Fruit fly (Drosophila melanogaster) whole organism, prepupa: ENCODE measurements around the gene CG5909.

Experiments
- Blimp-1 ChIP-seq: fragments of 200-800 bp; sonication (Bioruptor generic); optimal IDR thresholded peaks from 3 replicates; lab custom pipeline; 2017; ENCODE audit warnings: missing biosample characterization, missing genetic modification characterization, mild to moderate bottlenecking, moderate library complexity, missing genetic modification reagents
- CG10631 ChIP-seq: fragments of 200-800 bp; sonication (Bioruptor generic); optimal IDR thresholded peaks from 2 replicates; lab custom pipeline; 2016; ENCODE audit warnings: missing biosample characterization, missing genetic modification characterization
- CG10669 ChIP-seq: fragments of 200-800 bp; sonication (Bioruptor generic); optimal IDR thresholded peaks from 3 replicates; lab custom pipeline; 2018; ENCODE audit warnings: missing biosample characterization, mild to moderate bottlenecking, missing genetic modification characterization, moderate library complexity
- CG11294 ChIP-seq: fragments of 200-800 bp; sonication (Bioruptor generic); IDR thresholded peaks from 2 replicates; pipeline ENCODE4 v1.3.6; 2022; ENCODE audit warnings: missing biosample characterization, missing genetic modification characterization
- CG11762 ChIP-seq: fragments of 200-800 bp; sonication (Bioruptor generic); optimal IDR thresholded peaks from 3 replicates; lab custom pipeline; 2016; ENCODE audit warnings: missing biosample characterization, missing genetic modification characterization; ENCODE audit not compliant: insufficient read depth
- CG11902 ChIP-seq: fragments of 200-800 bp; sonication (Bioruptor generic); optimal IDR thresholded peaks from 3 replicates; lab custom pipeline; 2016; ENCODE audit warnings: missing biosample characterization, missing genetic modification characterization
- CG15336 ChIP-seq: fragments of 200-800 bp; sonication (Bioruptor generic); IDR thresholded peaks from 2 replicates; pipeline ENCODE4 v1.3.6; 2022; ENCODE audit warnings: missing biosample characterization, missing genetic modification characterization
- CG1621 ChIP-seq: fragments of 200-800 bp; sonication (Bioruptor generic); optimal IDR thresholded peaks from 3 replicates; lab custom pipeline; 2018; ENCODE audit warnings: missing biosample characterization, mild to moderate bottlenecking, missing genetic modification characterization
- CG3032 ChIP-seq: fragments of 200-800 bp; optimal IDR thresholded peaks from 2 replicates; lab custom pipeline; 2019; ENCODE audit warnings: missing biosample characterization, mild to moderate bottlenecking, missing genetic modification characterization, moderate library complexity
- CG31627 ChIP-seq: fragments of 200-800 bp; sonication (Bioruptor generic); optimal IDR thresholded peaks from 3 replicates; lab custom pipeline; 2016; ENCODE audit warnings: missing biosample characterization, missing genetic modification characterization
- CG32006 ChIP-seq: fragments of 200-800 bp; sonication (Bioruptor generic); optimal IDR thresholded peaks from 3 replicates; lab custom pipeline; 2017; ENCODE audit warnings: missing biosample characterization, mild to moderate bottlenecking, missing genetic modification characterization
- CG34406 ChIP-seq: fragments of 200-800 bp; sonication (Bioruptor generic); optimal IDR thresholded peaks from 3 replicates; lab custom pipeline; 2016; ENCODE audit warnings: missing biosample characterization, missing genetic modification characterization
- CG4318 ChIP-seq: fragments of 200-800 bp; sonication (Bioruptor generic); optimal IDR thresholded peaks from 3 replicates; lab custom pipeline; 2017; ENCODE audit warnings: missing biosample characterization, mild to moderate bottlenecking, missing genetic modification characterization
- CG6163 ChIP-seq: fragments of 200-800 bp; sonication (Bioruptor generic); IDR thresholded peaks from 3 replicates; pipeline ENCODE4 v1.3.6; 2022; ENCODE audit warnings: missing biosample characterization, missing genetic modification characterization
- CG6276 ChIP-seq: fragments of 200-800 bp; sonication (Bioruptor generic); optimal IDR thresholded peaks from 2 replicates; lab custom pipeline; 2017; ENCODE audit warnings: missing biosample characterization, mild to moderate bottlenecking, missing genetic modification characterization
- CG6792 ChIP-seq: fragments of 200-800 bp; sonication (Bioruptor generic); optimal IDR thresholded peaks from 3 replicates; lab custom pipeline; 2016; ENCODE audit warnings: missing biosample characterization, missing genetic modification characterization
- CG6808 ChIP-seq: fragments of 200-800 bp; sonication (Bioruptor generic); optimal IDR thresholded peaks from 3 replicates; lab custom pipeline; 2017; ENCODE audit warnings: missing biosample characterization, missing genetic modification characterization, mild to moderate bottlenecking, moderate library complexity, missing genetic modification reagents
- CG6854 ChIP-seq: fragments of 200-800 bp; sonication (Bioruptor generic); optimal IDR thresholded peaks from 2 replicates; lab custom pipeline; 2017; ENCODE audit warnings: missing biosample characterization, mild to moderate bottlenecking, missing genetic modification characterization
- CG7368 ChIP-seq: fragments of 200-800 bp; sonication (Bioruptor generic); optimal IDR thresholded peaks from 3 replicates; lab custom pipeline; 2016; ENCODE audit warnings: missing biosample characterization, missing genetic modification characterization
- CG8119 ChIP-seq: fragments of 200-800 bp; sonication (Bioruptor generic); IDR thresholded peaks from 3 replicates; pipeline ENCODE4 v1.3.6; 2022; ENCODE audit warnings: missing biosample characterization, missing genetic modification characterization
- CG8319 ChIP-seq: fragments of 200-800 bp; sonication (Bioruptor generic); optimal IDR thresholded peaks from 3 replicates; lab custom pipeline; 2016; ENCODE audit warnings: missing biosample characterization, missing genetic modification characterization
- CG8632 ChIP-seq: fragments of 200-800 bp; sonication (Bioruptor generic); optimal IDR thresholded peaks from 3 replicates; lab custom pipeline; 2016; ENCODE audit warnings: missing biosample characterization, missing genetic modification characterization
- CG9139 ChIP-seq: fragments of 200-800 bp; sonication (Bioruptor generic); optimal IDR thresholded peaks from 3 replicates; lab custom pipeline; 2017; ENCODE audit warnings: missing biosample characterization, mild to moderate bottlenecking, missing genetic modification characterization
- Eip75B ChIP-seq: fragments of 200-800 bp; sonication (Bioruptor generic); optimal IDR thresholded peaks from 3 replicates; lab custom pipeline; 2016; ENCODE audit warnings: missing biosample characterization, missing genetic modification characterization
- Eip93F ChIP-seq: fragments of 200-800 bp; sonication (Bioruptor generic); optimal IDR thresholded peaks from 2 replicates; lab custom pipeline; 2016; ENCODE audit warnings: missing biosample characterization, mild to moderate bottlenecking, missing genetic modification characterization
- Ets21C ChIP-seq: fragments of 200-800 bp; sonication (Bioruptor generic); optimal IDR thresholded peaks from 3 replicates; lab custom pipeline; 2016; ENCODE audit warnings: missing biosample characterization, missing genetic modification characterization
- Ets96B ChIP-seq: fragments of 200-800 bp; optimal IDR thresholded peaks from 2 replicates; lab custom pipeline; 2019; ENCODE audit warnings: missing biosample characterization, mild to moderate bottlenecking, missing genetic modification characterization, moderate library complexity
- Gug ChIP-seq: fragments of 200-800 bp; sonication (Bioruptor generic); IDR thresholded peaks from 2 replicates; pipeline ENCODE4 v1.3.6; 2022; ENCODE audit warnings: missing biosample characterization, missing genetic modification characterization
- Hr38 ChIP-seq: sonication (Bioruptor generic); optimal IDR thresholded peaks from 2 replicates; lab custom pipeline; 2016; ENCODE audit warnings: missing biosample characterization, missing genetic modification characterization
- Hr39 ChIP-seq: fragments of 200-800 bp; sonication (Bioruptor generic); optimal IDR thresholded peaks from 2 replicates; lab custom pipeline; 2016; ENCODE audit warnings: missing biosample characterization, missing genetic modification characterization
- Met ChIP-seq: fragments of 200-800 bp; sonication (Bioruptor generic); optimal IDR thresholded peaks from 3 replicates; lab custom pipeline; 2016; ENCODE audit warnings: missing biosample characterization, missing genetic modification characterization
- OdsH ChIP-seq: fragments of 200-800 bp; sonication (Bioruptor generic); optimal IDR thresholded peaks from 3 replicates; lab custom pipeline; 2016; ENCODE audit warnings: missing biosample characterization, missing genetic modification characterization
- Smox ChIP-seq: fragments of 200-800 bp; sonication (Bioruptor generic); optimal IDR thresholded peaks from 3 replicates; lab custom pipeline; 2016; ENCODE audit warnings: missing biosample characterization, missing genetic modification characterization
- Sox102F ChIP-seq: fragments of 200-800 bp; sonication (Bioruptor generic); optimal IDR thresholded peaks from 2 replicates; lab custom pipeline; 2016; ENCODE audit warnings: missing biosample characterization, mild to moderate bottlenecking, missing genetic modification characterization
- Sox14 ChIP-seq: fragments of 200-800 bp; sonication (Bioruptor generic); optimal IDR thresholded peaks from 3 replicates; lab custom pipeline; 2016; ENCODE audit warnings: missing biosample characterization, missing genetic modification characterization
- Sox15 ChIP-seq: fragments of 200-800 bp; sonication (Bioruptor generic); optimal IDR thresholded peaks from 3 replicates; lab custom pipeline; 2016; ENCODE audit warnings: missing biosample characterization, missing genetic modification characterization
- achi ChIP-seq: fragments of 200-800 bp; sonication (Bioruptor generic); optimal IDR thresholded peaks from 3 replicates; lab custom pipeline; 2016; ENCODE audit warnings: missing biosample characterization, missing genetic modification characterization
- dac ChIP-seq: fragments of 200-800 bp; sonication (Bioruptor generic); optimal IDR thresholded peaks from 2 replicates; lab custom pipeline; 2017; ENCODE audit warnings: missing biosample characterization, mild to moderate bottlenecking, missing genetic modification characterization
- dsx ChIP-seq: fragments of 200-800 bp; optimal IDR thresholded peaks from 3 replicates; lab custom pipeline; 2019; ENCODE audit warnings: missing biosample characterization, mild to moderate bottlenecking, missing genetic modification characterization, moderate library complexity; ENCODE audit not compliant: poor library complexity, severe bottlenecking
- eg ChIP-seq: fragments of 200-800 bp; sonication (Bioruptor generic); IDR thresholded peaks from 3 replicates; pipeline ENCODE4 v1.3.6; 2022; ENCODE audit warnings: missing biosample characterization, missing genetic modification characterization
- esn ChIP-seq: fragments of 200-800 bp; sonication (Bioruptor generic); optimal IDR thresholded peaks from 2 replicates; lab custom pipeline; 2016; ENCODE audit warnings: missing biosample characterization, mild to moderate bottlenecking, missing genetic modification characterization, moderate library complexity
- fd59A ChIP-seq: fragments of 200-800 bp; sonication (Bioruptor generic); optimal IDR thresholded peaks from 2 replicates; lab custom pipeline; 2017; ENCODE audit warnings: missing biosample characterization, mild to moderate bottlenecking, missing genetic modification characterization, missing genetic modification reagents
- fkh ChIP-seq: fragments of 200-800 bp; sonication (Bioruptor generic); optimal IDR thresholded peaks from 3 replicates; lab custom pipeline; 2017; ENCODE audit warnings: missing biosample characterization, mild to moderate bottlenecking, missing genetic modification characterization, moderate library complexity
- lz ChIP-seq: fragments of 200-800 bp; sonication (Bioruptor generic); optimal IDR thresholded peaks from 3 replicates; lab custom pipeline; 2016; ENCODE audit warnings: missing biosample characterization, missing genetic modification characterization
- net ChIP-seq: fragments of 200-800 bp; sonication (Bioruptor generic); optimal IDR thresholded peaks from 3 replicates; lab custom pipeline; 2016; ENCODE audit warnings: missing biosample characterization, missing genetic modification characterization
- salr ChIP-seq, 2 experiments: fragments of 200-800 bp; sonication (Bioruptor generic); optimal IDR thresholded peaks; 3 replicates each; lab custom pipeline; 2016 to 2018; ENCODE audit warnings: missing biosample characterization in 2 of 2, missing genetic modification characterization in 2 of 2, mild to moderate bottlenecking in 1 of 2
- topi ChIP-seq: fragments of 200-800 bp; sonication (Bioruptor generic); optimal IDR thresholded peaks from 3 replicates; lab custom pipeline; 2016; ENCODE audit warnings: missing biosample characterization, missing genetic modification characterization
- vri ChIP-seq: fragments of 200-800 bp; sonication (Bioruptor generic); optimal IDR thresholded peaks from 3 replicates; lab custom pipeline; 2016; ENCODE audit warnings: missing biosample characterization, mild to moderate bottlenecking, missing genetic modification characterization

Gene CG5909

DNA sequence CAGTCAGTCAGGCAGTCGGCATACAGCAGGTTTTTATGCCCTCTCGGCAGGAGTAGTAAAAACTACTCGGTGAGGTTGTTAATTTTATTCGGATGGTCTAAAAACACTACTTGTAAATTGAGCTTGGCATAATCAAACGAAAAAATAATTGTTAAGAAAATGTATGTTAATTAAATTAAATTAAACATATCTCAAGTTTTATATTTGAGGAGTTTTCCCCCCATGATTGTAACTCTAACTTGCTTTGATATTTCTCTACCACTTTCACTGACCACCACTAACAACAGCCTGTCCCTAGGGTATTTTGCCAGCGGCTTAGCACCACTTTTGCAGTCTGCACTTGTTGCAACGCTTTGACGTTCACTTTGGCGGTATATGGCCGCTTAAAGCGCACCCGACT, 14.8 kb downstream of the CG5909 start (continued):
- TF ChIP-seq OdsH = peak; percentile 25
- TF ChIP-seq Smox (GFP tag; lab: Kevin White, UChicago) = peak; percentile 36
- no peak for TF ChIP-seq net
- peak; percentile 24 for TF ChIP-seq CG6792
- TF ChIP-seq CG9139 = no peak
- TF ChIP-seq CG31627 (GFP tag; lab: Kevin White, UChicago) = peak; percentile 12
- peak; percentile 49 for TF ChIP-seq CG3032 (tag; lab: Kevin White, UChicago)
- TF ChIP-seq CG6276 = peak; percentile 10
- TF ChIP-seq CG32006 (GFP tag; lab: Kevin White, UChicago) = peak; percentile 66
- TF ChIP-seq achi = peak; percentile 68
- peak; percentile 42 for TF ChIP-seq esn
- peak; percentile 57 for TF ChIP-seq fd59A (GFP tag; lab: Kevin White, UChicago)
- peak; percentile 0 for TF ChIP-seq Sox14 (GFP tag; lab: Kevin White, UChicago)
- no peak for TF ChIP-seq CG6854 (GFP tag; lab: Kevin White, UChicago)
- TF ChIP-seq Eip93F = no peak
- peak; percentile 19 for TF ChIP-seq CG8632 (GFP tag; lab: Kevin White, UChicago)
- no peak for TF ChIP-seq dsx (GFP tag; lab: Kevin White, UChicago)
- peak; percentile 62 for TF ChIP-seq CG6808
- peak; percentile 46 for TF ChIP-seq CG10669 (GFP tag; lab: Kevin White, UChicago)
- TF ChIP-seq Gug (GFP tag; lab: Robert Waterston, UW) = no peak
- no peak for TF ChIP-seq lz (GFP tag; lab: Kevin White, UChicago)
- TF ChIP-seq, all 60 proteins: peak for 39

DNA sequence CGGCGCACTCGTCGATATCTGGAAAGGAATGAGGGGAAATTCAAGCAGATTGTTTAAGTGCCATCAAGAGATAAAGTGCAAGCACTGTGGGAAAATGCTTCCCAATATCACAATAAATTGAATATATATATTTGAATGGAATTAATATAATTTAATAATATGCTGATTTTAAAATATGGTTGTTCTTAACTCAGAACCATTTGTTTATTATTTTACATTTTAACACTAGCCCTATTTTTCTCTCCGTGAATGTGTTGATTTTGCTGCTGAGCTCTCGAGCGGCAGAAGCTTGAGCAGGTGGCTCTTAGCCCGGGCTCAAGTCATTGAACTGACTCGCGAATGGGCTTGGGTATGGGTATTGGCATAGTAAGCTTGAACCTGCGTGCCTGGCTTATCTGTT, 16.6 kb downstream of the CG5909 start:
- TF ChIP-seq CG10669 (GFP tag; lab: Kevin White, UChicago) = peak; percentile 29
- peak; percentile 35 for TF ChIP-seq fd59A (GFP tag; lab: Kevin White, UChicago)
- TF ChIP-seq achi = peak; percentile 51
- no peak for TF ChIP-seq dac (GFP tag; lab: Kevin White, UChicago)
- TF ChIP-seq vri (GFP tag; lab: Kevin White, UChicago) = peak; percentile 7
- TF ChIP-seq Sox15 = no peak
- no peak for TF ChIP-seq Smox (GFP tag; lab: Kevin White, UChicago)
- no peak for TF ChIP-seq eg (GFP tag; lab: Robert Waterston, UW)
- TF ChIP-seq CG34406 (GFP tag; lab: Kevin White, UChicago) = peak; percentile 42
- no peak for TF ChIP-seq CG6163 (GFP tag; lab: Robert Waterston, UW)
- peak; percentile 2 for TF ChIP-seq topi (GFP tag; lab: Kevin White, UChicago)
- TF ChIP-seq CG10631 (GFP tag; lab: Kevin White, UChicago) = peak; percentile 55
- TF ChIP-seq dsx (GFP tag; lab: Kevin White, UChicago) = peak; percentile 46
- peak; percentile 48; the same call in 1 of the 2 replicates for TF ChIP-seq CG15336 (GFP tag; lab: Robert Waterston, UW)
- no peak for TF ChIP-seq Hr39 (GFP tag; lab: Kevin White, UChicago)
- TF ChIP-seq Eip75B = peak; percentile 24
- no peak for TF ChIP-seq CG11902 (GFP tag; lab: Kevin White, UChicago)
- no peak for TF ChIP-seq CG8319 (GFP tag; lab: Kevin White, UChicago)
- peak; percentile 4 for TF ChIP-seq CG1621 (tag; lab: Kevin White, UChicago)
- no peak for TF ChIP-seq Hr38 (GFP tag; lab: Kevin White, UChicago)
- TF ChIP-seq CG9139 = no peak
- no peak for TF ChIP-seq CG11294 (GFP tag; lab: Robert Waterston, UW)
- TF ChIP-seq CG6792 = peak; percentile 48
- TF ChIP-seq salr (GFP tag; optimal IDR thresholded peaks at IDR 0.05; lab: Kevin White, UChicago) = peak in 1 of 2 experiments; percentile 14
- TF ChIP-seq CG3032 (tag; lab: Kevin White, UChicago) = peak; percentile 54
- TF ChIP-seq Sox102F (GFP tag; lab: Kevin White, UChicago) = no peak
- peak; percentile 8 for TF ChIP-seq Blimp-1
- TF ChIP-seq Met = peak; percentile 39
- peak; percentile 62 for TF ChIP-seq Ets96B (tag; lab: Kevin White, UChicago)
- peak; percentile 50 for TF ChIP-seq OdsH
- no peak for TF ChIP-seq Ets21C (GFP tag; lab: Kevin White, UChicago)
- no peak for TF ChIP-seq Sox14 (GFP tag; lab: Kevin White, UChicago)
- TF ChIP-seq Eip93F = no peak
- no peak for TF ChIP-seq CG7368 (GFP tag; lab: Kevin White, UChicago)
- TF ChIP-seq CG8119 (GFP tag; lab: Robert Waterston, UW) = no peak
- peak; percentile 50 for TF ChIP-seq CG6808
- TF ChIP-seq CG8632 (GFP tag; lab: Kevin White, UChicago) = peak; percentile 16
- no peak for TF ChIP-seq CG4318 (GFP tag; lab: Kevin White, UChicago)
- no peak for TF ChIP-seq CG31627 (GFP tag; lab: Kevin White, UChicago)
- no peak for TF ChIP-seq CG11762 (GFP tag; lab: Kevin White, UChicago)
- no peak for TF ChIP-seq fkh (GFP tag; lab: Kevin White, UChicago)
